Worm (Caenorhabditis elegans) whole organism, late embryonic: ENCODE measurements around the gene C05B5.11.

Experiments
- T23F11.4 ChIP-seq: fragments of 200-800 bp; sonication (Bioruptor generic); optimal IDR thresholded peaks from 2 replicates; lab custom pipeline; 2018; ENCODE audit warnings: mild to moderate bottlenecking, missing genetic modification characterization, missing compliant biosample characterization
- ceh-22 ChIP-seq: sonication (generic microtip); optimal IDR thresholded peaks from 2 replicates; lab custom pipeline; 2017; ENCODE audit warnings: missing biosample characterization, missing genetic modification characterization
- sdc-2 ChIP-seq: sonication (generic microtip); optimal IDR thresholded peaks from 2 replicates; lab custom pipeline; 2016; ENCODE audit warnings: missing genotype, missing genetic modification characterization, missing compliant biosample characterization

DNA sequence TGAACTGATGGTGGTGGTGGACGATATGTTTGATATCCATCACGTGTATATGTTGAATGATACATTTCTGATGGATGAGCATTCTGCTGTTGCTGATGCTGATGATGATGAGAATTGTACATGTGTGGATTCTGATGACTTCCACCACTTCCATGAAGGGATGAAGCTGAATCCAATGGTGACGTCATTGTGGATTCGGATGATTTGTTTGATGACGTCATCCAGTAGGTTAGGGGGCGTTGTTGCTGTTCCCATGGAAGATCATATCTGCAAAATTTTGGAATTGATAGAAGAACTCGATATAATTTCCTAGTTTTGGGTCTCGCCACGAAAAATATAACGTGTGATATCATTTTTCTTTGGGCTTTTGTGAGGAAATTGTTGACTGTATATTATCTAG, 40.9 kb upstream of the C05B5.11 start:
- TF ChIP-seq T23F11.4 (GFP tag; lab: Kevin White, UChicago), result no peak
- no peak for TF ChIP-seq sdc-2 (tag; lab: Kevin White, UChicago)
- TF ChIP-seq ceh-22, result no peak
